Worm (Caenorhabditis elegans): ENCODE results near the gene his-16.
"Not testable (repeated sequence)": the region's sequence is repeated elsewhere in the genome, so short reads cannot be mapped to it uniquely, and the experiment has no call there.

The his-16 gene

DNA sequence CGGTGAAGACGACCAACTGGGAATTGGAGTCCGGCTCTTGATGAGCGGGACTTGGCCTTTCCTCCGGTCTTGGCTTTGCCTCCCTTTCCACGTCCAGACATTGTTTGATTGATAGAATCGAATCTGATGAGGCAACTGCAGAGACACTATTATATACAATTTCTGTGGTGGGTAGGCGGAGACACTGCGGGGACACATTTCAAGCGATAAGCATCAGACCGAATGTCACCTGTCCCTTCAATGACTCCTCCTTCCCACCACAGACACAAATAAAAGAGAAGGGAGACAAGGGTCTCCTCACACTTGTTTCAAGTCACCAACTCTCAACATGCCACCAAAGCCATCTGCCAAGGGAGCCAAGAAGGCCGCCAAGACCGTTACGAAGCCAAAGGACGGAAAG lies at the start of gene his-16:
Gene his-16 (minus strand): TSS at position 101 of the 400 bp plus-strand sequence.
- not testable (repeated sequence) for TF ChIP-seq odd-2 (tag; optimal IDR thresholded peaks at IDR 0.05); K09A11.1 (tag; optimal IDR thresholded peaks at IDR 0.05; ENCODE audit: insufficient read depth); hlh-8 (tag; optimal IDR thresholded peaks at IDR 0.05)

DNA sequence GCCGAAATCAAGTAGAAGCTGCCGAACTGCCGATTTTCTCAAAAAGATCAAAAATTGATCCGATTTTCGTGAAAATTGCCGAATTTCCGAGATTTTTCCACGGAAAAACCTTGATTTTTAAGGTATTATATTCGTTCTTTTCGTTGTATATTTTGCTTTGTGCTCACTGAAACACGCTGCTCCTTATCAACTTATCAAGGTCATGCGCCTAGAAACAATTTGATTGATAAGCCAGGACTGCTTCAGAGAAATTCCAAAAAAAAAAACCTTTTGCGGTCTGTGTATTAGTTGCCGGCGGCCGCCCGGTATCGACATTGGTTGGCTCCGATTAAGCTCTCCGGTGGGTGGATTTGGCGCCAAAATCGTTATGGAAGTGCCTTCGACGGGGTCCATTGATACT lies 44.5 kb upstream of the his-16 start:
- TF ChIP-seq C38D4.7 (GFP tag; optimal IDR thresholded peaks at IDR 0.05) (no peak), zip-5 (tag; optimal IDR thresholded peaks at IDR 0.05) (no peak), elt-2 (tag; optimal IDR thresholded peaks at IDR 0.05) (peak; percentile 57), ceh-2 (tag; optimal IDR thresholded peaks at IDR 0.05) (no peak)

DNA sequence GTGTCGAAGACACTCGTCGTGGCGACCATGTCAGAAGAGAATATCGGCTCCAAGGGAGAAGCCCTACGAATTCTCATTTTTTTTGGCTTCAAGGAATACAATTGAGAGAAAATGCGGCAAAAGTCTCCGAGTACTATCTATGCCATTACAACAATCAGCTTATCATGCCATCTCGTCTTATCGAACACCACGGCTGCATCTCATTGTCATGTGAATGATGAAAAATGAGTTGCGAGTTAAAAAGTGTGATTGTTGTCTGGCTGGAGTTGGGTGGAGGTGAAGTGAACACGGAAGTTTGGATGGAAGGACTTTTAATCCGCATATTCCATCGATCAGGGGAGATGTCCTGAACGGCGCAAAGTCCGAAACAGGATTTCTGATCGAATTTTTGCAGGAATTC lies 43.0 kb upstream of the his-16 start:
- TF ChIP-seq tbx-7 (tag; optimal IDR thresholded peaks at IDR 0.05) = no peak
- TF ChIP-seq elt-2 (tag; optimal IDR thresholded peaks at IDR 0.05) = peak; percentile 25

DNA sequence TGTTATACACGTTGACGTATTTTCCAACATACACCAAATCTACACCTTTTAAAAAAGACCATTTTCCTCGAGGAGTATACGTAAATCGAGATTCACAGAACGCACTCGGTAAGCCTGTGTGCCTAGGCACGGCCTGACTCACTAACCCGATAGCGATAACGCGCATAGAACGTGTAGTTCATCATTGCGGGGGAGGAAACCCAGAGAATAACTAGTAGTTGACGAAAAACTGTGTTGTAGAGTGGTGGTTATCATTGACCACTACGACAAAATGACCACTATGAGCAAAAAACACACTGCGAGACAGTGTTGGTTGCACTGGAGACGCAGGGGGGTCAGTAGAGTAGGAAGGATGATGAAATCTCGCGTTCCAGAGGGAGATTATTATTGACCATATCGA lies 41.9 kb upstream of the his-16 start:
- TF ChIP-seq ceh-14 (tag; optimal IDR thresholded peaks at IDR 0.05) = no peak
- peak; percentile 52 for TF ChIP-seq elt-2 (tag; optimal IDR thresholded peaks at IDR 0.05)

DNA sequence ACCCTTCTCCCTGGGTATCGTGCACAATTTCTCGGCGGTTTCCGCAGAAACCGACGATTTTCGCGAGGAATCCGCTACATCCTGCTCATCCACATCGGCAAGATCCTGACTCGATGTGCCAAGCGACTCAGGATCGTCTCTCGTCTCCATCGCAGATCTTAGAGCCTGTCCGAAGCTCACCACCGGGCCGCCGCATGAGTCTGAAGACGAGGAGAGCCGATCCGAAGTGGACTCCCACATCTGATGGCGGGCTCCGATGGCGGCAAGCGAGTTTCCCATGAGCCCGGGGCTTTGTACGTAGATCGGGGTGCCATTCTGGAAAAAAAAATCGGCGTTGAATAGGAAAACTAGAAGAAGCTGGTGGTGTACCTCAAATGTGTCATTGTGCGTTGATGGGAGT lies 40.4 kb upstream of the his-16 start:
- TF ChIP-seq tbx-7 (tag; optimal IDR thresholded peaks at IDR 0.05) = no peak
- TF ChIP-seq K09A11.1 (tag; optimal IDR thresholded peaks at IDR 0.05; ENCODE audit: insufficient read depth) = no peak
- TF ChIP-seq ceh-18 (tag; optimal IDR thresholded peaks at IDR 0.05) = no peak
- TF ChIP-seq nhr-232 (tag; optimal IDR thresholded peaks at IDR 0.05) = no peak
- no peak for TF ChIP-seq fkh-10 (GFP tag; optimal IDR thresholded peaks at IDR 0.05)
- TF ChIP-seq elt-2 (tag; optimal IDR thresholded peaks at IDR 0.05) = no peak
- no peak for TF ChIP-seq ceh-48 (tag; optimal IDR thresholded peaks at IDR 0.05)
- TF ChIP-seq dmd-4 (tag; optimal IDR thresholded peaks at IDR 0.05; ENCODE audit: borderline replicate concordance) = no peak
- TF ChIP-seq C08G9.2 (tag; optimal IDR thresholded peaks at IDR 0.05) = no peak
- TF ChIP-seq lin-11 (tag; optimal IDR thresholded peaks at IDR 0.05) = no peak
- no peak for TF ChIP-seq rnt-1 (tag; optimal IDR thresholded peaks at IDR 0.05)
- TF ChIP-seq hlh-6 (tag; optimal IDR thresholded peaks at IDR 0.05) = no peak
- no peak for TF ChIP-seq pag-3 (tag; optimal IDR thresholded peaks at IDR 0.05; ENCODE audit: borderline replicate concordance)
- TF ChIP-seq lim-6 (tag; optimal IDR thresholded peaks at IDR 0.05) = no peak
- no peak for TF ChIP-seq ama-1 (optimal IDR thresholded peaks at IDR 0.05)
- no peak for TF ChIP-seq sdc-2 (tag; optimal IDR thresholded peaks at IDR 0.05)
- no peak for TF ChIP-seq odd-2 (tag; optimal IDR thresholded peaks at IDR 0.05)
- no peak for TF ChIP-seq ceh-45 (GFP tag; IDR thresholded peaks at IDR 0.05)
- TF ChIP-seq ceh-24 (tag; optimal IDR thresholded peaks at IDR 0.05) = no peak
- no peak for TF ChIP-seq Y22D7AL.16 (tag; optimal IDR thresholded peaks at IDR 0.05)

DNA sequence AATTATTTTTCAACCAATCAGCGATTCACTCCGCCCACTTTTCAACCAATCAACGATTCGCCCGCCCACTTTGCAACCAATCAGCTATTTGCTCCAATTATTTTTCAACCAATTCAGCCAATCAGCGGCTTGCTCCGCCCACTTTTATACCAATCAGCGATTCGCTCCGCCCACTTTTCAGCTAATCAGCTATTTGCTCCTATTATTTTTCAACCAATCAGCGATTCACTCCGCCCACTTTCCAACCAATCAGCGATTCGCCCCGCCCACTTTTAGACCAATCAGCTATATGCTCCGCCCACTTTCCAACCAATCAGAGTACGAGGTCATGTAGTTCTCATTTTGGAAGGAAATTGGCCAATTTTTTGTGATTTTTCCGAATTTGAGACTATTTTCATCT lies 37.4 kb upstream of the his-16 start:
- TF ChIP-seq nfya-1 (tag; optimal IDR thresholded peaks at IDR 0.05) (peak; percentile 95), ahr-1 (tag; optimal IDR thresholded peaks at IDR 0.05) (no peak), ets-4 (tag; optimal IDR thresholded peaks at IDR 0.05) (no peak), hlh-30 (tag; optimal IDR thresholded peaks at IDR 0.05; ENCODE audit: insufficient read depth) (no peak), pqm-1 (tag; optimal IDR thresholded peaks at IDR 0.05) (no peak)

DNA sequence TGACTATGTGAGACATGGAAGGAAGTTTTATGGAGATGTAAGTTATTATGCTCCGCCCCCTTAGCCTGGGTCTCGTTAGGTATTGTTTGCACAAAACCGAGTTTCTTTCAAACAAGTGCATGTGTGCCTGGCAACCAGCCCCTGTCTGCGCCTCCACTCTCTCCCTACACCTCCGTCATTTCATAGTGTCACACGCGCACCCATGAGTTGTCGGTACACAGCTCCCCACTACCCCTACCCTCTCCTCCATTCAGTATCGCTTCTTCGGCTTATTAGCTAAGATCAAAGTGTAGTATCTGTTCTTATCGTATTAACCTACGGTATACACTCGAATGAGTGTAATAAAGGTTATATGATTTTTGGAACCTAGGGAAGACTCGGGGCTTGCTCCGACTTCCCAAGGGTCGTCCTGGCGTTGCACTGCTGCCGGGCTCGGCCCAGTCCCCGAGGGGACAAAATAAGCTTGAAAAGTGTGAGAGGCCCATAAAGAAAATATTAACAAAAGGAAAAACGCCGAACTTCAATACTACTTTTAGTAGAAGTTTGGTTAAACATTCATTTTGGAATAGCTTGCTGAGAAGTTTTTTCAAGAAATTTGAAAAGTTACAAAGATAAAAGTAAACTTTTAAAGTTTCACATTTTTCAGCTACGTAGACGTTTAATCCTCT lies 34.7 kb upstream of the his-16 start:
- TF ChIP-seq elt-2 (tag; optimal IDR thresholded peaks at IDR 0.05) = peak; percentile 30

All from whole organism, late embryonic.